Fruit fly (Drosophila melanogaster) whole organism, embryonic: ENCODE results near the gene simj.

Experiments used
- Abd-B ChIP-seq: fragments of 200-800 bp; sonication (Bioruptor generic); optimal IDR thresholded peaks from 2 replicates; lab custom pipeline; 2018; ENCODE audit warnings: missing biosample characterization, mild to moderate bottlenecking, missing genetic modification characterization, moderate library complexity
- Ada2b ChIP-seq: fragments of 200-800 bp; sonication (Bioruptor generic); IDR thresholded peaks from 2 replicates; pipeline ENCODE4 v1.3.6; 2022; ENCODE audit warnings: missing biosample characterization, missing genetic modification characterization
- CG10654 ChIP-seq: fragments of 200-800 bp; sonication (Bioruptor generic); optimal IDR thresholded peaks from 2 replicates; lab custom pipeline; 2016; ENCODE audit warnings: missing biosample characterization, missing genetic modification characterization
- CG12155 ChIP-seq: fragments of 200-800 bp; sonication (Bioruptor generic); optimal IDR thresholded peaks from 3 replicates; lab custom pipeline; 2016; ENCODE audit warnings: missing biosample characterization, missing genetic modification characterization
- CG12299 ChIP-seq: fragments of 200-800 bp; sonication (Bioruptor generic); optimal IDR thresholded peaks from 2 replicates; lab custom pipeline; 2018; ENCODE audit warnings: missing biosample characterization, mild to moderate bottlenecking, missing genetic modification characterization
- CG14050 ChIP-seq: fragments of 200-800 bp; sonication (Bioruptor generic); IDR thresholded peaks from 3 replicates; pipeline ENCODE4 v1.3.6; 2022; ENCODE audit warnings: missing biosample characterization, missing genetic modification characterization
- CG14710 ChIP-seq: fragments of 200-800 bp; sonication (Bioruptor generic); optimal IDR thresholded peaks from 3 replicates; lab custom pipeline; 2019; ENCODE audit warnings: missing biosample characterization, mild to moderate bottlenecking, missing genetic modification characterization, moderate library complexity
- CG14965 ChIP-seq: fragments of 200-800 bp; sonication (Bioruptor generic); optimal IDR thresholded peaks from 2 replicates; lab custom pipeline; 2016; ENCODE audit warnings: missing biosample characterization, missing genetic modification characterization, borderline replicate concordance
- CG15601 ChIP-seq: fragments of 200-800 bp; sonication (Bioruptor generic); optimal IDR thresholded peaks from 3 replicates; lab custom pipeline; 2019; ENCODE audit warnings: missing biosample characterization, mild to moderate bottlenecking, missing genetic modification characterization, moderate library complexity
- CG18262 ChIP-seq: fragments of 200-800 bp; optimal IDR thresholded peaks from 3 replicates; lab custom pipeline; 2019; ENCODE audit warnings: missing biosample characterization, mild to moderate bottlenecking, missing genetic modification characterization, moderate library complexity
- CG4617 ChIP-seq: fragments of 200-800 bp; sonication (Bioruptor generic); optimal IDR thresholded peaks from 3 replicates; lab custom pipeline; 2016; ENCODE audit warnings: missing biosample characterization, missing genetic modification characterization, borderline replicate concordance
- CG5953 ChIP-seq: fragments of 200-800 bp; sonication (Bioruptor generic); IDR thresholded peaks from 2 replicates; pipeline ENCODE4 v1.3.6; 2022; ENCODE audit warnings: missing biosample characterization, missing genetic modification characterization
- CG6175 ChIP-seq: fragments of 200-800 bp; sonication (Bioruptor generic); IDR thresholded peaks from 3 replicates; pipeline ENCODE4 v1.3.6; 2022; ENCODE audit warnings: missing biosample characterization, missing genetic modification characterization
- CG6654 ChIP-seq: fragments of 200-800 bp; sonication (Bioruptor generic); optimal IDR thresholded peaks from 2 replicates; lab custom pipeline; 2017; ENCODE audit warnings: missing biosample characterization, mild to moderate bottlenecking, missing genetic modification characterization
- CG7987 ChIP-seq: fragments of 200-800 bp; sonication (Bioruptor generic); optimal IDR thresholded peaks from 2 replicates; lab custom pipeline; 2018; ENCODE audit warnings: missing biosample characterization, mild to moderate bottlenecking, missing genetic modification characterization, moderate library complexity
- CG8765 ChIP-seq: fragments of 200-800 bp; sonication (Bioruptor generic); IDR thresholded peaks from 2 replicates; pipeline ENCODE4 v1.3.6; 2022; ENCODE audit warnings: missing biosample characterization, missing genetic modification characterization
- CoRest ChIP-seq: fragments of 200-800 bp; sonication (Bioruptor generic); optimal IDR thresholded peaks from 3 replicates; lab custom pipeline; 2018; ENCODE audit warnings: missing biosample characterization, mild to moderate bottlenecking, missing genetic modification characterization, moderate library complexity
- D ChIP-seq, 2 experiments: fragments of 200-800 bp in 1 of 2; fragments of >200 bp in 1 of 2; sonication (Bioruptor generic) in 1 of 2; optimal IDR thresholded peaks; 2 replicates in 1 of 2; 3 replicates in 1 of 2; lab custom pipeline; 2017; ENCODE audit warnings: mild to moderate bottlenecking in 1 of 2, missing biosample characterization in 1 of 2, missing genetic modification characterization in 1 of 2, missing genetic modification reagents in 1 of 2
- Dad ChIP-seq: fragments of 200-800 bp; sonication (Bioruptor generic); optimal IDR thresholded peaks from 3 replicates; lab custom pipeline; 2016; ENCODE audit warnings: missing biosample characterization, missing genetic modification characterization
- Dll ChIP-seq: fragments of 200-800 bp; sonication (Bioruptor generic); IDR thresholded peaks from 4 replicates; pipeline ENCODE4 v1.3.6; 2022; ENCODE audit warnings: missing biosample characterization, missing genetic modification characterization; ENCODE audit not compliant: partially characterized antibody
- ERR ChIP-seq: fragments of 200-800 bp; sonication (Bioruptor generic); optimal IDR thresholded peaks from 2 replicates; lab custom pipeline; 2016; ENCODE audit warnings: missing biosample characterization, missing genetic modification characterization
- Ets65A ChIP-seq: fragments of 200-800 bp; sonication (Bioruptor generic); peaks from one replicate; lab custom pipeline; 2016; ENCODE audit warnings: missing biosample characterization, missing genetic modification characterization
- Fer2 ChIP-seq: fragments of 200-800 bp; sonication (Bioruptor generic); optimal IDR thresholded peaks from 2 replicates; lab custom pipeline; 2018; ENCODE audit warnings: missing biosample characterization, mild to moderate bottlenecking, missing genetic modification characterization, moderate library complexity
- H2.0 ChIP-seq: fragments of 200-800 bp; sonication (Bioruptor generic); IDR thresholded peaks from 2 replicates; pipeline ENCODE4 v1.3.6; 2022; ENCODE audit warnings: missing biosample characterization, missing genetic modification characterization
- HLH4C ChIP-seq: fragments of 200-800 bp; sonication (Bioruptor generic); IDR thresholded peaks from 3 replicates; pipeline ENCODE4 v1.3.6; 2022; ENCODE audit warnings: missing biosample characterization, missing genetic modification characterization; ENCODE audit not compliant: partially characterized antibody
- Jarid2 ChIP-seq: fragments of 200-800 bp; sonication (Bioruptor generic); optimal IDR thresholded peaks from 3 replicates; lab custom pipeline; 2017; ENCODE audit warnings: mild to moderate bottlenecking, missing biosample characterization, missing genetic modification reagents, missing genetic modification characterization
- Lhr ChIP-seq: fragments of 200-800 bp; sonication (Bioruptor generic); optimal IDR thresholded peaks from 3 replicates; lab custom pipeline; 2017; ENCODE audit warnings: mild to moderate bottlenecking, missing biosample characterization, missing genetic modification reagents, missing genetic modification characterization
- Meics ChIP-seq: fragments of 200-800 bp; sonication (Bioruptor generic); optimal IDR thresholded peaks from 2 replicates; lab custom pipeline; 2017; ENCODE audit warnings: missing biosample characterization, mild to moderate bottlenecking, missing genetic modification characterization
- Myb ChIP-seq: fragments of 200-800 bp; sonication (Bioruptor generic); optimal IDR thresholded peaks from 2 replicates; lab custom pipeline; 2016; ENCODE audit warnings: missing biosample characterization, missing genetic modification characterization
- Ravus ChIP-seq: fragments of 200-800 bp; sonication (Bioruptor generic); IDR thresholded peaks from 2 replicates; pipeline ENCODE4 v1.3.6; 2022; ENCODE audit warnings: missing biosample characterization, missing genetic modification characterization
- amos ChIP-seq: fragments of 200-800 bp; sonication (Bioruptor generic); IDR thresholded peaks from 2 replicates; pipeline ENCODE4 v1.3.6; 2022; ENCODE audit warnings: missing biosample characterization, missing genetic modification characterization; ENCODE audit not compliant: partially characterized antibody
- ash1 ChIP-seq: fragments of 200-800 bp; sonication (Bioruptor generic); optimal IDR thresholded peaks from 2 replicates; lab custom pipeline; 2018; ENCODE audit warnings: missing biosample characterization, mild to moderate bottlenecking, missing genetic modification characterization
- bbx ChIP-seq: fragments of 200-800 bp; sonication (Bioruptor generic); IDR thresholded peaks from 2 replicates; pipeline ENCODE4 v1.3.6; 2022; ENCODE audit warnings: missing biosample characterization, missing genetic modification characterization; ENCODE audit not compliant: partially characterized antibody
- chinmo ChIP-seq: fragments of 200-800 bp; sonication (Bioruptor generic); IDR thresholded peaks from 4 replicates; pipeline ENCODE4 v1.3.6; 2022; ENCODE audit warnings: missing biosample characterization, missing genetic modification characterization; ENCODE audit not compliant: partially characterized antibody
- emc ChIP-seq: fragments of 200-800 bp; sonication (Bioruptor generic); optimal IDR thresholded peaks from 2 replicates; lab custom pipeline; 2016; ENCODE audit warnings: missing biosample characterization, missing genetic modification characterization
- eve ChIP-seq, 2 experiments: fragments of >200 bp; optimal IDR thresholded peaks; 2 replicates each; lab custom pipeline; 2017; ENCODE audit warnings: missing biosample characterization in 2 of 2, missing genetic modification characterization in 2 of 2
- gce ChIP-seq: fragments of 200-800 bp; sonication (Bioruptor generic); IDR thresholded peaks from 3 replicates; pipeline ENCODE4 v1.3.6; 2022; ENCODE audit warnings: missing biosample characterization, missing genetic modification characterization
- insv ChIP-seq, 2 experiments: fragments of 200-800 bp; sonication (Bioruptor generic); optimal IDR thresholded peaks; 3 replicates each; lab custom pipeline; 2016 to 2018; ENCODE audit warnings: missing biosample characterization in 2 of 2, missing genetic modification characterization in 2 of 2
- jumu ChIP-seq: fragments of 200-800 bp; sonication (Bioruptor generic); optimal IDR thresholded peaks from 3 replicates; lab custom pipeline; 2016; ENCODE audit warnings: missing biosample characterization, missing genetic modification characterization
- ken ChIP-seq: fragments of 200-800 bp; sonication (Bioruptor generic); IDR thresholded peaks from 3 replicates; pipeline ENCODE4 v1.3.6; 2022; ENCODE audit warnings: missing biosample characterization, missing genetic modification characterization
- lab ChIP-seq: fragments of 200-800 bp; sonication (Bioruptor generic); optimal IDR thresholded peaks from 3 replicates; lab custom pipeline; 2017; ENCODE audit warnings: missing biosample characterization, missing genetic modification characterization, mild to moderate bottlenecking, moderate library complexity, missing genetic modification reagents
- maf-S ChIP-seq: fragments of 200-800 bp; sonication (Bioruptor generic); optimal IDR thresholded peaks from 2 replicates; lab custom pipeline; 2016; ENCODE audit warnings: missing biosample characterization, missing genetic modification characterization
- onecut ChIP-seq: fragments of 200-800 bp; sonication (Bioruptor generic); IDR thresholded peaks from 2 replicates; pipeline ENCODE4 v1.3.6; 2022; ENCODE audit warnings: missing biosample characterization, missing genetic modification characterization
- phol ChIP-seq: fragments of 200-800 bp; sonication (Bioruptor generic); optimal IDR thresholded peaks from 3 replicates; lab custom pipeline; 2018; ENCODE audit warnings: missing biosample characterization, mild to moderate bottlenecking, missing genetic modification characterization, moderate library complexity
- slp2 ChIP-seq: fragments of 200-800 bp; sonication (Bioruptor generic); optimal IDR thresholded peaks from 2 replicates; lab custom pipeline; 2016; ENCODE audit warnings: missing biosample characterization, missing genetic modification characterization
- tio ChIP-seq: fragments of 200-800 bp; sonication (Bioruptor generic); optimal IDR thresholded peaks from 2 replicates; lab custom pipeline; 2017; ENCODE audit warnings: missing biosample characterization, missing genetic modification characterization, inconsistent platforms
- usp ChIP-seq: fragments of >200 bp; optimal IDR thresholded peaks from 2 replicates; lab custom pipeline; 2017; ENCODE audit warnings: missing biosample characterization, missing genetic modification characterization

simj gene

dm6 chr3L:10677816-10678215, 13.3 kb downstream of the simj start (continued):
- peak; percentile 81; the same call in 1 of the 4 replicates for TF ChIP-seq chinmo
- TF ChIP-seq, all 482 proteins: peak for 12

- TF ChIP-seq emc (GFP tag; lab: Kevin White, UChicago) (peak; percentile 76), Lhr (peak; percentile 80), Dll (GFP tag; lab: Robert Waterston, UW) (no peak), CG7987 (GFP tag; lab: Kevin White, UChicago) (peak; percentile 85), Ada2b (GFP tag; lab: Robert Waterston, UW) (peak; percentile 90), CG14710 (tag; lab: Kevin White, UChicago) (peak; percentile 95), CG12155 (GFP tag; lab: Kevin White, UChicago) (peak; percentile 85), Myb (GFP tag; lab: Kevin White, UChicago) (peak; percentile 86), Ravus (peak; percentile 83), amos (no peak), slp2 (GFP tag; lab: Kevin White, UChicago) (peak; percentile 92), ken (GFP tag; lab: Robert Waterston, UW) (peak; percentile 87), CG6654 (GFP tag; lab: Kevin White, UChicago) (peak; percentile 80), CG5953 (GFP tag; lab: Robert Waterston, UW) (peak; percentile 87), lab (peak; percentile 96), eve (GFP tag; optimal IDR thresholded peaks at IDR 0.05; lab: Kevin White, UChicago) (peak in 1 of 2 experiments; percentile 94), CoRest (tag; lab: Kevin White, UChicago) (peak; percentile 97), Fer2 (tag; lab: Kevin White, UChicago) (peak; percentile 88), phol (tag; lab: Kevin White, UChicago) (peak; percentile 94), D (optimal IDR thresholded peaks at IDR 0.05; lab: Kevin White, UChicago) (no peak), D (GFP tag; optimal IDR thresholded peaks at IDR 0.05; lab: Kevin White, UChicago) (peak; percentile 96), onecut (GFP tag; lab: Robert Waterston, UW) (peak; percentile 91), CG12299 (tag; lab: Kevin White, UChicago) (peak; percentile 96), CG18262 (tag; lab: Kevin White, UChicago) (peak; percentile 99), tio (GFP tag; lab: Kevin White, UChicago) (peak; percentile 92), jumu (GFP tag; lab: Kevin White, UChicago) (peak; percentile 90), usp (GFP tag; lab: Kevin White, UChicago) (no peak), insv (GFP tag; optimal IDR thresholded peaks at IDR 0.05; lab: Kevin White, UChicago) (peak in 1 of 2 experiments; percentile 75), gce (GFP tag; lab: Robert Waterston, UW) (peak; percentile 82), CG14965 (peak; percentile 46), CG4617 (GFP tag; lab: Kevin White, UChicago) (peak; percentile 39), H2.0 (GFP tag; lab: Robert Waterston, UW) (peak; percentile 87), ERR (GFP tag; lab: Kevin White, UChicago) (peak; percentile 73), CG6175 (GFP tag; lab: Robert Waterston, UW) (peak; percentile 79; the same call in 2 of the 3 replicates), maf-S (GFP tag; lab: Kevin White, UChicago) (peak; percentile 88), CG14050 (GFP tag; lab: Robert Waterston, UW) (peak; percentile 88), ash1 (GFP tag; lab: Kevin White, UChicago) (no peak), Dad (GFP tag; lab: Kevin White, UChicago) (peak; percentile 89), bbx (peak; percentile 34; the same call in 1 of the 2 replicates), Ets65A (GFP tag; lab: Kevin White, UChicago) (peak; percentile 98), chinmo (peak; percentile 93), Abd-B (GFP tag; lab: Kevin White, UChicago) (peak; percentile 94), HLH4C (GFP tag; lab: Robert Waterston, UW) (no peak), Meics (GFP tag; lab: Kevin White, UChicago) (peak; percentile 96), Jarid2 (GFP tag; lab: Kevin White, UChicago) (peak; percentile 79), CG15601 (tag; lab: Kevin White, UChicago) (peak; percentile 92), CG8765 (GFP tag; lab: Robert Waterston, UW) (peak; percentile 81), CG10654 (GFP tag; lab: Kevin White, UChicago) (peak; percentile 83)
Measured at dm6 chr3L:10678545-10679067, 14.1 kb downstream of the simj start.
